Fruit fly (Drosophila melanogaster): Measurements from ENCODE around the gene Rcd4.

Gene Rcd4

DNA sequence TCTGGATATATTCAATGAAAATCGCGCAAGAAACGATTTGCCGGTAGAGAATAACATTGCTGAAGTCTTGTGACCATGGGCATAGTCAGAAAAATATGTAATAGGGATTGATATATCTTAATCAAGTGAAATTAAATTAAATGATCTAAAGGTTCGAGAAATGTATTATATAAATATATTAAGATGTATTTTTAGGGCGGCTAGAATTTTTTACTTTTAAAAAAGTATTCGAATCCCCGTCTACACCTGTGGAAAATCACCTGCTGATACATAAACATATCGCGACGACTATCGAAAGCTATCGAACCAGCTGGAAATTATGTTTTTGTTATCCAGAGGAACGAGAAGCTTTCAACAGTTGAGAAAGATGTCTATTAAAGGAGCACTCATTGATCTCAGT, 5.9 kb upstream of the Rcd4 start, which contains the start of the genes CG13390 and CG17294:
TSS of gene CG13390 (minus strand) at position 81 of the 400 bp plus-strand sequence.
TSS of gene CG17294 (plus strand) at position 319 of the 400 bp plus-strand sequence.
- TF ChIP-seq gl (tag; optimal IDR thresholded peaks at IDR 0.05) (peak; percentile 98), fd96Ca (GFP tag; IDR thresholded peaks at IDR 0.05) (peak; percentile 96), CG17806 (tag; optimal IDR thresholded peaks at IDR 0.05) (peak; percentile 100), Snoo (tag; optimal IDR thresholded peaks at IDR 0.05) (peak; percentile 100), CG13204 (GFP tag; optimal IDR thresholded peaks at IDR 0.05) (peak; percentile 98), CG15710 (tag; optimal IDR thresholded peaks at IDR 0.05) (peak; percentile 100), CG4496 (GFP tag; IDR thresholded peaks at IDR 0.05) (peak; percentile 100), CG14655 (GFP tag; optimal IDR thresholded peaks at IDR 0.05) (peak; percentile 100), EcR (GFP tag; optimal IDR thresholded peaks at IDR 0.05) (peak; percentile 72), CG32121 (GFP tag; IDR thresholded peaks at IDR 0.05) (peak; percentile 100), CG12605 (GFP tag; IDR thresholded peaks at IDR 0.05) (peak; percentile 99), Ets98B (GFP tag; IDR thresholded peaks at IDR 0.05) (peak; percentile 100), CG8159 (tag; optimal IDR thresholded peaks at IDR 0.05) (peak; percentile 100), D1 (tag; optimal IDR thresholded peaks at IDR 0.05) (peak; percentile 99), CG10348 (GFP tag; IDR thresholded peaks at IDR 0.05) (peak; percentile 97), CG8301 (tag; optimal IDR thresholded peaks at IDR 0.05) (peak; percentile 99), rn (GFP tag; IDR thresholded peaks at IDR 0.05) (peak; percentile 99), CG34367 (tag; optimal IDR thresholded peaks at IDR 0.05) (peak; percentile 99), Pif1B (GFP tag; optimal IDR thresholded peaks at IDR 0.05) (peak; percentile 99), CG9948 (tag; optimal IDR thresholded peaks at IDR 0.05) (peak; percentile 100), Pif1A (GFP tag; optimal IDR thresholded peaks at IDR 0.05) (peak; percentile 99)

DNA sequence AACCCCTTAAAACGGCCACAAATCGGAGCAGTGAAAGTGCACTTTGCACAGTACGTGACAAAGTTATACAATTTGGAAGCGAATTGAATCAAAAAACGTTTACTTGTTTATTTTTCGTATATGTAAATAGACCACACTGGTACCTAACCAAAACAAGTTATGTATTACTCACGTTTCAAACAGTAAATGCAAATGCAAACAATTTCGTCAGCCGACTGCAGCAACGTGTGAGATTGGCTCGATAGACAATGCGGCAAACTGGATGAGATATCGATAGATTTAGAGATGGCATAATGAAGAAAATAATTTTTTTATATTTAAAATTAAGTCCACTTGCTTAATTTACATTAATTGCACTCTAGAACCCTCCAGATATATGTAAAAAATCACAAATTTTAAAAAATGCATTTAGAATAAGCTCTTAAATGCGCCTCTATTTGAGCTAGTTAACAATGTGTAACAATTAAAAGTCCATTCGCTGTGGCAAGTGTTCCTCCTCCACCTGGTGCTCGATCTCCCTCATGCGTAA, 1.1 kb upstream of the Rcd4 start, which contains the start of gene AlaRS:
TSS of gene AlaRS (minus strand) at position 257 of the 529 bp plus-strand sequence.
- TF ChIP-seq rn (GFP tag; IDR thresholded peaks at IDR 0.05): no peak
- peak; percentile 36 for TF ChIP-seq CG8159 (tag; optimal IDR thresholded peaks at IDR 0.05)
- TF ChIP-seq gl (tag; optimal IDR thresholded peaks at IDR 0.05): no peak
- no peak for TF ChIP-seq D1 (tag; optimal IDR thresholded peaks at IDR 0.05)
- peak; percentile 21 for TF ChIP-seq Snoo (tag; optimal IDR thresholded peaks at IDR 0.05)
- TF ChIP-seq CG13204 (GFP tag; optimal IDR thresholded peaks at IDR 0.05): no peak
- no peak for TF ChIP-seq CG12605 (GFP tag; IDR thresholded peaks at IDR 0.05)
- TF ChIP-seq CG32121 (GFP tag; IDR thresholded peaks at IDR 0.05): no peak
- TF ChIP-seq Pif1B (GFP tag; optimal IDR thresholded peaks at IDR 0.05): peak; percentile 51
- peak; percentile 28 for TF ChIP-seq CG17806 (tag; optimal IDR thresholded peaks at IDR 0.05)
- TF ChIP-seq fd96Ca (GFP tag; IDR thresholded peaks at IDR 0.05): no peak
- TF ChIP-seq CG15710 (tag; optimal IDR thresholded peaks at IDR 0.05): peak; percentile 32
- no peak for TF ChIP-seq CG4496 (GFP tag; IDR thresholded peaks at IDR 0.05)
- no peak for TF ChIP-seq CG8301 (tag; optimal IDR thresholded peaks at IDR 0.05)
- TF ChIP-seq CG9948 (tag; optimal IDR thresholded peaks at IDR 0.05): peak; percentile 16
- TF ChIP-seq CG34367 (tag; optimal IDR thresholded peaks at IDR 0.05): peak; percentile 5
- TF ChIP-seq CG14655 (GFP tag; optimal IDR thresholded peaks at IDR 0.05): peak; percentile 2
- TF ChIP-seq Ets98B (GFP tag; IDR thresholded peaks at IDR 0.05): peak; percentile 37
- no peak for TF ChIP-seq EcR (GFP tag; optimal IDR thresholded peaks at IDR 0.05)
- TF ChIP-seq CG10348 (GFP tag; IDR thresholded peaks at IDR 0.05): no peak
- peak; percentile 31 for TF ChIP-seq Pif1A (GFP tag; optimal IDR thresholded peaks at IDR 0.05)

dm6 chr2L:8384108-8384601, 1.5 kb downstream of the Rcd4 start, which contains the start of the genes Dad1 and CG13384:
Gene Dad1 (minus strand): TSS chr2L:8384137.
Gene CG13384 (plus strand): TSS chr2L:8384455.
- TF ChIP-seq Pif1A (GFP tag; optimal IDR thresholded peaks at IDR 0.05) (peak; percentile 33), CG14655 (GFP tag; optimal IDR thresholded peaks at IDR 0.05) (peak; percentile 93), EcR (GFP tag; optimal IDR thresholded peaks at IDR 0.05) (peak; percentile 22), CG15710 (tag; optimal IDR thresholded peaks at IDR 0.05) (peak; percentile 95), CG34367 (tag; optimal IDR thresholded peaks at IDR 0.05) (peak; percentile 86), D1 (tag; optimal IDR thresholded peaks at IDR 0.05) (peak; percentile 86), CG4496 (GFP tag; IDR thresholded peaks at IDR 0.05) (peak; percentile 88), CG32121 (GFP tag; IDR thresholded peaks at IDR 0.05) (peak; percentile 90), gl (tag; optimal IDR thresholded peaks at IDR 0.05) (peak; percentile 30), CG9948 (tag; optimal IDR thresholded peaks at IDR 0.05) (peak; percentile 92), CG8301 (tag; optimal IDR thresholded peaks at IDR 0.05) (peak; percentile 86), CG10348 (GFP tag; IDR thresholded peaks at IDR 0.05) (peak; percentile 61; the same call in 1 of the 2 replicates), Ets98B (GFP tag; IDR thresholded peaks at IDR 0.05) (peak; percentile 76), CG12605 (GFP tag; IDR thresholded peaks at IDR 0.05) (peak; percentile 78), rn (GFP tag; IDR thresholded peaks at IDR 0.05) (peak; percentile 81), Pif1B (GFP tag; optimal IDR thresholded peaks at IDR 0.05) (peak; percentile 69), CG17806 (tag; optimal IDR thresholded peaks at IDR 0.05) (peak; percentile 92), fd96Ca (GFP tag; IDR thresholded peaks at IDR 0.05) (no peak), CG8159 (tag; optimal IDR thresholded peaks at IDR 0.05) (peak; percentile 96), CG13204 (GFP tag; optimal IDR thresholded peaks at IDR 0.05) (no peak), Snoo (tag; optimal IDR thresholded peaks at IDR 0.05) (peak; percentile 92)

dm6 chr2L:8384985-8385519, 2.4 kb downstream of the Rcd4 start:
- TF ChIP-seq CG13204 (GFP tag; optimal IDR thresholded peaks at IDR 0.05) (no peak), rn (GFP tag; IDR thresholded peaks at IDR 0.05) (no peak), D1 (tag; optimal IDR thresholded peaks at IDR 0.05) (no peak), CG9948 (tag; optimal IDR thresholded peaks at IDR 0.05) (no peak), CG14655 (GFP tag; optimal IDR thresholded peaks at IDR 0.05) (no peak), CG34367 (tag; optimal IDR thresholded peaks at IDR 0.05) (no peak), CG8159 (tag; optimal IDR thresholded peaks at IDR 0.05) (no peak), CG4496 (GFP tag; IDR thresholded peaks at IDR 0.05) (no peak), fd96Ca (GFP tag; IDR thresholded peaks at IDR 0.05) (no peak), CG10348 (GFP tag; IDR thresholded peaks at IDR 0.05) (no peak), CG17806 (tag; optimal IDR thresholded peaks at IDR 0.05) (no peak), CG32121 (GFP tag; IDR thresholded peaks at IDR 0.05) (no peak), CG12605 (GFP tag; IDR thresholded peaks at IDR 0.05) (no peak), CG8301 (tag; optimal IDR thresholded peaks at IDR 0.05) (no peak), Snoo (tag; optimal IDR thresholded peaks at IDR 0.05) (no peak), gl (tag; optimal IDR thresholded peaks at IDR 0.05) (no peak), EcR (GFP tag; optimal IDR thresholded peaks at IDR 0.05) (no peak), CG15710 (tag; optimal IDR thresholded peaks at IDR 0.05) (no peak), Pif1B (GFP tag; optimal IDR thresholded peaks at IDR 0.05) (no peak)
